Fruit fly (Drosophila melanogaster) whole organism, pupa: ENCODE data around the gene CG43645.

Experiments
- CG12605 ChIP-seq: fragments of 200-800 bp; sonication (Bioruptor generic); IDR thresholded peaks from 2 replicates; pipeline ENCODE4 v1.3.6; 2022; ENCODE audit warnings: missing biosample characterization, missing genetic modification characterization
- CG13204 ChIP-seq: fragments of 200-800 bp; sonication (Bioruptor generic); optimal IDR thresholded peaks from 2 replicates; lab custom pipeline; 2018; ENCODE audit warnings: missing biosample characterization, mild to moderate bottlenecking, missing genetic modification characterization, moderate library complexity
- CG17806 ChIP-seq: fragments of 200-800 bp; sonication (Bioruptor generic); optimal IDR thresholded peaks from 2 replicates; lab custom pipeline; 2018; ENCODE audit warnings: missing biosample characterization, mild to moderate bottlenecking, missing genetic modification characterization, moderate library complexity
- CG32121 ChIP-seq: fragments of 200-800 bp; sonication (Bioruptor generic); IDR thresholded peaks from 2 replicates; pipeline ENCODE4 v1.3.6; 2022; ENCODE audit warnings: missing biosample characterization, missing genetic modification characterization

dm6 chr2L:17477710-17478109, 7.8 kb upstream of the CG43645 start, which contains the start of gene cass:
- TF ChIP-seq CG32121 (GFP tag; lab: Robert Waterston, UW), result no peak
- TF ChIP-seq CG17806 (tag; lab: Kevin White, UChicago), result no peak
- TF ChIP-seq CG12605 (GFP tag; lab: Robert Waterston, UW), result no peak
- no peak for TF ChIP-seq CG13204 (GFP tag; lab: Kevin White, UChicago)
